Worm (Caenorhabditis elegans) whole organism, L1 larva: ENCODE measurements around the gene C26E6.1.

Source experiments
- C04F5.9 ChIP-seq: sonication (generic microtip); optimal IDR thresholded peaks from 2 replicates; lab custom pipeline; 2016; ENCODE audit warnings: missing genetic modification characterization, missing compliant biosample characterization
- C16A3.4 ChIP-seq: fragments of 150-350 bp; optimal IDR thresholded peaks from 2 replicates; lab custom pipeline; 2014; ENCODE audit warnings: missing biosample characterization, missing genetic modification characterization
- alr-1 ChIP-seq: fragments of 200-800 bp; sonication (Bioruptor generic); optimal IDR thresholded peaks from 2 replicates; lab custom pipeline; 2018; ENCODE audit warnings: borderline replicate concordance, mild to moderate bottlenecking, missing genetic modification characterization, missing compliant biosample characterization
- aly-2 ChIP-seq: fragments of 150-350 bp; optimal IDR thresholded peaks from 2 replicates; lab custom pipeline; 2014; ENCODE audit warnings: missing biosample characterization, missing genetic modification characterization
- blmp-1 ChIP-seq: fragments of 150-350 bp; optimal IDR thresholded peaks from 2 replicates; lab custom pipeline; 2014; ENCODE audit warnings: missing biosample characterization, missing genetic modification characterization
- ceh-63 ChIP-seq: fragments of 200-800 bp; sonication (Bioruptor generic); optimal IDR thresholded peaks from 2 replicates; lab custom pipeline; 2018; ENCODE audit warnings: mild to moderate bottlenecking, missing genetic modification characterization, missing compliant biosample characterization
- ceh-8 ChIP-seq: fragments of 200-800 bp; sonication (Bioruptor generic); optimal IDR thresholded peaks from 2 replicates; lab custom pipeline; 2018; ENCODE audit warnings: mild to moderate bottlenecking, missing genetic modification characterization, moderate library complexity, missing compliant biosample characterization
- ceh-90 ChIP-seq: sonication (generic microtip); optimal IDR thresholded peaks from 2 replicates; lab custom pipeline; 2016; ENCODE audit warnings: missing genetic modification characterization, missing compliant biosample characterization
- dpl-1 ChIP-seq, 3 experiments: fragments of 150-350 bp in 2 of 3; sonication (generic microtip) in 1 of 3; optimal IDR thresholded peaks; 2 replicates each; lab custom pipeline; 2014 to 2017; ENCODE audit warnings: missing biosample characterization in 3 of 3, missing genetic modification characterization in 3 of 3, missing genetic modification reagents in 3 of 3
- dsc-1 ChIP-seq: sonication (generic microtip); optimal IDR thresholded peaks from 2 replicates; lab custom pipeline; 2016; ENCODE audit warnings: mild to moderate bottlenecking, missing genetic modification characterization, missing compliant biosample characterization
- efl-1 ChIP-seq, 4 experiments: fragments of 150-350 bp; optimal IDR thresholded peaks in 3 of 4; peaks in 1 of 4; 1 replicate in 1 of 4; 2 replicates in 3 of 4; lab custom pipeline; 2014; ENCODE audit warnings: missing biosample characterization in 2 of 4, missing genetic modification characterization in 2 of 4, missing genetic modification reagents in 2 of 4
- efl-3 ChIP-seq: fragments of 200-800 bp; sonication (Bioruptor generic); optimal IDR thresholded peaks from 2 replicates; lab custom pipeline; 2018; ENCODE audit warnings: mild to moderate bottlenecking, missing genetic modification characterization, missing compliant biosample characterization
- elt-2 ChIP-seq: sonication (generic microtip); optimal IDR thresholded peaks from 2 replicates; lab custom pipeline; 2016; ENCODE audit warnings: missing genetic modification characterization, mild to moderate bottlenecking, inconsistent platforms, missing compliant biosample characterization, missing genetic modification reagents
- elt-3 ChIP-seq, 6 experiments: fragments of 150-350 bp in 1 of 6; sonication (generic microtip); optimal IDR thresholded peaks; 2 replicates each; lab custom pipeline; 2017 to 2018; ENCODE audit warnings: missing biosample characterization in 6 of 6, missing genetic modification characterization in 6 of 6, inconsistent platforms in 1 of 6
- fkh-10 ChIP-seq: sonication (generic microtip); optimal IDR thresholded peaks from 2 replicates; lab custom pipeline; 2017; ENCODE audit warnings: missing biosample characterization, missing genetic modification reagents, missing genetic modification characterization
- fkh-4 ChIP-seq: sonication (generic microtip); optimal IDR thresholded peaks from 2 replicates; lab custom pipeline; 2016; ENCODE audit warnings: missing compliant biosample characterization, missing genetic modification characterization, borderline replicate concordance
- fos-1 ChIP-seq: fragments of 150-350 bp; optimal IDR thresholded peaks from 2 replicates; lab custom pipeline; 2014; ENCODE audit warnings: missing biosample characterization, missing genetic modification characterization
- grh-1 ChIP-seq: fragments of 200-800 bp; sonication (Bioruptor generic); IDR thresholded peaks from 2 replicates; pipeline ENCODE4 v1.3.6; 2022; ENCODE audit warnings: missing genetic modification reagents, missing genetic modification characterization, missing compliant biosample characterization
- isw-1 ChIP-seq: fragments of 200-800 bp; sonication (Bioruptor generic); IDR thresholded peaks from 2 replicates; pipeline ENCODE4 v1.3.6; 2022; ENCODE audit warnings: missing genetic modification characterization, missing compliant biosample characterization
- lin-13 ChIP-seq: fragments of 150-350 bp; optimal IDR thresholded peaks from 2 replicates; lab custom pipeline; 2014; ENCODE audit warnings: missing biosample characterization, missing genetic modification reagents, missing genetic modification characterization
- lin-14 ChIP-seq: fragments of 200-800 bp; sonication (Bioruptor generic); optimal IDR thresholded peaks from 2 replicates; lab custom pipeline; 2018; ENCODE audit warnings: mild to moderate bottlenecking, missing genetic modification characterization, moderate library complexity, missing compliant biosample characterization
- lin-15B ChIP-seq: fragments of 150-350 bp; sonication (generic microtip); optimal IDR thresholded peaks from 3 replicates; lab custom pipeline; 2014; ENCODE audit warnings: missing biosample characterization, missing genetic modification characterization
- lin-35 ChIP-seq, 2 experiments: fragments of 150-350 bp; optimal IDR thresholded peaks; 2 replicates each; lab custom pipeline; 2014; ENCODE audit warnings: missing biosample characterization in 2 of 2, missing genetic modification characterization in 2 of 2, missing genetic modification reagents in 2 of 2
- lsy-2 ChIP-seq, 2 experiments: fragments of 150-350 bp; optimal IDR thresholded peaks; 2 replicates each; lab custom pipeline; 2014; ENCODE audit warnings: missing biosample characterization in 2 of 2, missing genetic modification characterization in 2 of 2
- mab-9 ChIP-seq: fragments of 200-800 bp; sonication (Bioruptor generic); IDR thresholded peaks from 2 replicates; pipeline ENCODE4 v1.3.6; 2022; ENCODE audit warnings: missing genetic modification reagents, missing genetic modification characterization, missing compliant biosample characterization
- mdl-1 ChIP-seq, 2 experiments: fragments of 150-350 bp; optimal IDR thresholded peaks; 2 replicates each; lab custom pipeline; 2014 to 2017; ENCODE audit warnings: missing biosample characterization in 2 of 2, missing genetic modification characterization in 2 of 2, inconsistent platforms in 1 of 2
- mep-1 ChIP-seq: fragments of 150-350 bp; optimal IDR thresholded peaks from 2 replicates; lab custom pipeline; 2014; ENCODE audit warnings: missing biosample characterization, missing genetic modification characterization
- nhr-12 ChIP-seq: sonication (generic microtip); optimal IDR thresholded peaks from 2 replicates; lab custom pipeline; 2017; ENCODE audit warnings: missing biosample characterization, missing genetic modification characterization
- nhr-19 ChIP-seq: fragments of 200-800 bp; sonication (Bioruptor generic); conservative IDR thresholded peaks from 2 replicates; pipeline ENCODE4 v1.3.6; 2022; ENCODE audit warnings: missing genetic modification characterization, missing compliant biosample characterization
- nhr-237 ChIP-seq: fragments of 150-350 bp; optimal IDR thresholded peaks from 2 replicates; lab custom pipeline; 2014; ENCODE audit warnings: missing biosample characterization, missing genetic modification characterization
- nhr-84 ChIP-seq: sonication (generic microtip); optimal IDR thresholded peaks from 2 replicates; lab custom pipeline; 2017; ENCODE audit warnings: missing biosample characterization, missing genetic modification characterization
- nhr-85 ChIP-seq: sonication (generic microtip); peaks from one replicate; lab custom pipeline; 2016; ENCODE audit warnings: missing genetic modification characterization, inconsistent platforms, missing compliant biosample characterization
- rnt-1 ChIP-seq: sonication (generic microtip); optimal IDR thresholded peaks from 2 replicates; lab custom pipeline; 2016; ENCODE audit warnings: mild to moderate bottlenecking, missing genetic modification characterization, moderate library complexity, missing compliant biosample characterization
- skn-1 ChIP-seq: fragments of 150-350 bp; optimal IDR thresholded peaks from 2 replicates; lab custom pipeline; 2014; ENCODE audit warnings: missing biosample characterization, missing genetic modification characterization
- snpc-4 ChIP-seq: fragments of 150-350 bp; optimal IDR thresholded peaks from 2 replicates; lab custom pipeline; 2014; ENCODE audit warnings: missing biosample characterization, missing genetic modification characterization
- sptf-1 ChIP-seq: fragments of 150-350 bp; optimal IDR thresholded peaks from 2 replicates; lab custom pipeline; 2014; ENCODE audit warnings: missing biosample characterization, missing genetic modification characterization
- sup-37 ChIP-seq: fragments of 200-800 bp; sonication (Bioruptor generic); optimal IDR thresholded peaks from 2 replicates; lab custom pipeline; 2018; ENCODE audit warnings: mild to moderate bottlenecking, missing genetic modification characterization, missing compliant biosample characterization
- swsn-7 ChIP-seq: sonication (generic microtip); optimal IDR thresholded peaks from 2 replicates; lab custom pipeline; 2016; ENCODE audit warnings: missing genetic modification characterization, missing compliant biosample characterization
- tlp-1 ChIP-seq: fragments of 150-350 bp; optimal IDR thresholded peaks from 2 replicates; lab custom pipeline; 2014; ENCODE audit warnings: missing biosample characterization, missing genetic modification characterization
- unc-62 ChIP-seq: fragments of 150-350 bp; optimal IDR thresholded peaks from 2 replicates; lab custom pipeline; 2014; ENCODE audit warnings: missing biosample characterization, missing genetic modification reagents, missing genetic modification characterization
- vab-15 ChIP-seq: sonication (generic microtip); optimal IDR thresholded peaks from 2 replicates; lab custom pipeline; 2017; ENCODE audit warnings: missing genotype, mild to moderate bottlenecking, missing genetic modification characterization, missing compliant biosample characterization
- zag-1 ChIP-seq: fragments of 150-350 bp; optimal IDR thresholded peaks from 2 replicates; lab custom pipeline; 2014; ENCODE audit warnings: missing biosample characterization, missing genetic modification characterization
- ztf-11 ChIP-seq, 2 experiments: sonication (generic microtip); optimal IDR thresholded peaks; 2 replicates each; lab custom pipeline; 2016 to 2017; ENCODE audit warnings: missing genetic modification characterization in 2 of 2, missing biosample characterization in 1 of 2, missing compliant biosample characterization in 1 of 2

C26E6.1 gene

DNA sequence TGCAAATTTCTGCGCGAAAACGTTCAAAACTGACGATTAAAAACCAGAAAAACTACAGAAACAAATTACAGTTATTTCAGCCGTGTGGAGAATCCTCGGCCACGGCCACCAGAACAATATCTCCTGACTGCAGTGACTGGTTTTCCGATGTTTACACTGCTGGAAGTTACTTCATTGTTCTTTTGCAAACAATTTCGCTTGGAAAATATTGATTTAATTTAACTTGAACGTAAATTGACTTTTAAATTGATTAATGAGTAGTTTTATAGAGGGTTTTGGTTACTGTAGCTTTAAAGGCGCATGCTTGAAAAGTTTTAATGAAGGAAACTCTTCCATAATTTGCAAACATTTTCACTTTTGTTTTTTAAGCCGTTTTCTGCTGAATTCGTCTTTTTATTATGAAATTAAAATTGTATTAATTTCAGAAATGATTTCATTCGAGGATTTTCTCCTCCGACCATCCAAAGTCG, 42.3 kb downstream of the C26E6.1 start, which contains the start of gene smcr-8:
smcr-8 (plus strand) TSS at position 420 of the 470 bp plus-strand sequence.
- no peak for TF ChIP-seq blmp-1 (tag; lab: Kevin White, UChicago)
- no peak for TF ChIP-seq ceh-8 (GFP tag; lab: Kevin White, UChicago)
- no peak for TF ChIP-seq elt-2 (tag; lab: Kevin White, UChicago)
- no peak for TF ChIP-seq fkh-10 (GFP tag; lab: Kevin White, UChicago)
- peak in 1 of 2 experiments; percentile 28 for TF ChIP-seq lsy-2 (tag; optimal IDR thresholded peaks at IDR 0.05; lab: Kevin White, UChicago)
- TF ChIP-seq elt-3 (tag; optimal IDR thresholded peaks at IDR 0.05; lab: Kevin White, UChicago) = no peak
- no peak for TF ChIP-seq mab-9 (GFP tag; lab: Robert Waterston, UW)
- no peak for TF ChIP-seq nhr-237 (tag; lab: Kevin White, UChicago)
- no peak for TF ChIP-seq lin-14 (GFP tag; lab: Kevin White, UChicago)
- no peak for TF ChIP-seq sup-37 (GFP tag; lab: Kevin White, UChicago)
- TF ChIP-seq skn-1 (tag; lab: Kevin White, UChicago) = no peak
- peak in 1 of 2 experiments; percentile 2 for TF ChIP-seq lin-35 (GFP tag; optimal IDR thresholded peaks at IDR 0.05; lab: Kevin White, UChicago)
- no peak for TF ChIP-seq grh-1 (GFP tag; lab: Robert Waterston, UW)
- no peak for TF ChIP-seq nhr-85
- TF ChIP-seq nhr-84 = no peak
- no peak for TF ChIP-seq aly-2 (tag; lab: Kevin White, UChicago)
- TF ChIP-seq C04F5.9 = no peak
- no peak for TF ChIP-seq fos-1 (tag; lab: Kevin White, UChicago)
- TF ChIP-seq ztf-11 (tag; optimal IDR thresholded peaks at IDR 0.05; lab: Kevin White, UChicago) = no peak
- no peak for TF ChIP-seq vab-15 (tag; lab: Kevin White, UChicago)
- TF ChIP-seq fkh-4 (tag; lab: Kevin White, UChicago) = no peak
- peak in 1 of 3 experiments; percentile 14 for TF ChIP-seq dpl-1 (GFP tag; optimal IDR thresholded peaks at IDR 0.05; lab: Kevin White, UChicago)
- no peak for TF ChIP-seq sptf-1 (tag; lab: Kevin White, UChicago)
- TF ChIP-seq snpc-4 = no peak
- TF ChIP-seq ceh-63 (GFP tag; lab: Kevin White, UChicago) = no peak
- TF ChIP-seq unc-62 (GFP tag; lab: Kevin White, UChicago) = no peak
- no peak for TF ChIP-seq lin-13 (GFP tag; lab: Kevin White, UChicago)
- TF ChIP-seq efl-3 (GFP tag; lab: Kevin White, UChicago) = no peak
- no peak for TF ChIP-seq alr-1 (tag; lab: Kevin White, UChicago)
- no peak for TF ChIP-seq dsc-1 (tag; lab: Kevin White, UChicago)
- no peak for TF ChIP-seq efl-1 (optimal IDR thresholded peaks at IDR 0.05; lab: Kevin White, UChicago)
- TF ChIP-seq efl-1 (GFP tag; optimal IDR thresholded peaks at IDR 0.05 in 1 of 2; lab: Kevin White, UChicago) = peak; percentile 39 to 58
- TF ChIP-seq rnt-1 (tag; lab: Kevin White, UChicago) = peak; percentile 27
- peak; percentile 23 for TF ChIP-seq ceh-90 (tag; lab: Kevin White, UChicago)
- no peak for TF ChIP-seq swsn-7 (tag; lab: Kevin White, UChicago)
- no peak for TF ChIP-seq lin-15B
- TF ChIP-seq mdl-1 (tag; optimal IDR thresholded peaks at IDR 0.05; lab: Kevin White, UChicago) = no peak

- TF ChIP-seq nhr-12 (no peak), mep-1 (tag; lab: Kevin White, UChicago) (no peak), C16A3.4 (no peak), isw-1 (GFP tag; lab: Robert Waterston, UW) (no peak), zag-1 (tag; lab: Kevin White, UChicago) (no peak), nhr-19 (GFP tag; lab: Robert Waterston, UW) (no peak), tlp-1 (tag; lab: Kevin White, UChicago) (no peak), vab-15 (tag; lab: Kevin White, UChicago) (no peak), nhr-84 (no peak), mab-9 (GFP tag; lab: Robert Waterston, UW) (no peak), efl-1 (optimal IDR thresholded peaks at IDR 0.05; lab: Kevin White, UChicago) (no peak), efl-1 (GFP tag; optimal IDR thresholded peaks at IDR 0.05 in 1 of 2; lab: Kevin White, UChicago) (no peak)
- TF ChIP-seq, all 84 proteins: peak for 0
Observed at ce11 chrIII:5002231-5002630, 45.6 kb downstream of the C26E6.1 start, which contains the start of gene R144.10. TSS of gene R144.10 (minus strand) at chrIII:5002331.
